Worm (Caenorhabditis elegans) whole organism, L1 larva: ENCODE data around the gene lec-6.

Experiments
- C34B4.2 ChIP-seq: sonication (generic microtip); optimal IDR thresholded peaks from 2 replicates; lab custom pipeline; 2017; ENCODE audit warnings: mild to moderate bottlenecking, missing genetic modification characterization, missing compliant biosample characterization
- hlh-4 ChIP-seq: sonication (generic microtip); optimal IDR thresholded peaks from 2 replicates; lab custom pipeline; 2016; ENCODE audit warnings: mild to moderate bottlenecking, missing genetic modification characterization, missing compliant biosample characterization
- lin-13 ChIP-seq: fragments of 150-350 bp; optimal IDR thresholded peaks from 2 replicates; lab custom pipeline; 2014; ENCODE audit warnings: missing biosample characterization, missing genetic modification reagents, missing genetic modification characterization
- lir-3 ChIP-seq: sonication (generic microtip); optimal IDR thresholded peaks from 2 replicates; lab custom pipeline; 2016; ENCODE audit warnings: mild to moderate bottlenecking, missing genetic modification characterization, moderate library complexity, missing compliant biosample characterization; ENCODE audit not compliant: poor library complexity
- mef-2 ChIP-seq: fragments of 150-350 bp; optimal IDR thresholded peaks from 2 replicates; lab custom pipeline; 2014; ENCODE audit warnings: missing biosample characterization, missing genetic modification characterization
- pqm-1 ChIP-seq: sonication (generic microtip); optimal IDR thresholded peaks from 3 replicates; lab custom pipeline; 2017; ENCODE audit warnings: missing biosample characterization, missing genetic modification characterization
- rnt-1 ChIP-seq: sonication (generic microtip); optimal IDR thresholded peaks from 2 replicates; lab custom pipeline; 2016; ENCODE audit warnings: mild to moderate bottlenecking, missing genetic modification characterization, moderate library complexity, missing compliant biosample characterization
- tlp-1 ChIP-seq: fragments of 150-350 bp; optimal IDR thresholded peaks from 2 replicates; lab custom pipeline; 2014; ENCODE audit warnings: missing biosample characterization, missing genetic modification characterization
- unc-30 ChIP-seq: sonication (generic microtip); optimal IDR thresholded peaks from 2 replicates; lab custom pipeline; 2017; ENCODE audit warnings: missing biosample characterization, missing genetic modification characterization

The lec-6 gene

ce11 chrIII:558083-558482 is 42.1 kb downstream of the lec-6 start:
- no peak for TF ChIP-seq mef-2 (tag; lab: Kevin White, UChicago)

ce11 chrIII:555650-556049 is 44.5 kb downstream of the lec-6 start, which contains the start of gene B0353.1:
Gene B0353.1 (plus strand): TSS chrIII:555950.
- TF ChIP-seq tlp-1 (tag; lab: Kevin White, UChicago): no peak
- TF ChIP-seq hlh-4 (tag; lab: Kevin White, UChicago): no peak
- no peak for TF ChIP-seq pqm-1
- TF ChIP-seq rnt-1 (tag; lab: Kevin White, UChicago): no peak
- no peak for TF ChIP-seq unc-30 (tag; lab: Kevin White, UChicago)
- no peak for TF ChIP-seq C34B4.2 (tag; lab: Kevin White, UChicago)
- TF ChIP-seq lir-3: no peak
- TF ChIP-seq lin-13 (GFP tag; lab: Kevin White, UChicago): no peak
